Fruit fly (Drosophila melanogaster) ovary, adult (tissue): ENCODE measurements around the gene Nedd4.

Experiments used
- CG17801 ChIP-seq: fragments of 200-800 bp; optimal IDR thresholded peaks from 2 replicates; lab custom pipeline; 2019; ENCODE audit warnings: missing biosample characterization, mild to moderate bottlenecking, missing genetic modification characterization, moderate library complexity; ENCODE audit not compliant: partially characterized antibody

Gene Nedd4

DNA sequence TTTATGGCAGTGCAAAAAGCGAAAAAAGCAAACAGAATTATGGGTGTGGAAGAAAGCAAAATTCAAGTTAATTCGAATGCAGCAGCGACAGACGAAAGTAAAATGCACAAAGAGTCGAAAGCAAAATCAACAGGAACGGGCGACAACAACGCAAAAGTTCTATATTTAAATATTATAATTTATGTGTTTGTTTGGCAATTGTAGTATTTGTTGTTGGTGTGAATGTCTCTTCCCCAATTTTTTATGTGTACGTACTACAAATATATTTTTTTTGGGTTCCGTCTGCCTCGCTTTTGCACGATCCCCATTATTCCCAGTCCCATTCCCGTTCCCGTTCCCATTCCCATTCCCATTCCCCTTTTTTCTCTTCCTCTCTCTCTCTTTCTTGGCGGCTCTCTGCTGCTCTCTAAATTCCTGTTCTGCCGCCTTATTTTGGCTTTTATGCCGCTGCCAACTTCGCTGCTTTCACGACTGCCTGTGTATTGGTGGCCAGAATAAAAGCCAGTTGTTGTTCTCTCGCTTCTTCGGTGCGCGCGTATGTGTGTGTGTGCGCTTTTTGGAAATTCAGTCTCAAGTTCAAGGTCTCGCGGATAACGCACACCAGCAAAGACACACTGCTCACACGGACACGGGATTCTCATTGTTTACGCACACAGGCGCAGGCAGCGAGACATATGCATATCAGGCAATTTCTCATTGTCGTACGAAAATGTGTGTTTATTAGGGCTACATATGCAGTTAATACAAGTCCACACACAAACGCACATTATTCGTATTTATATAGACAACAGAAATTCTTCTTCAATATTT is 40.1 kb downstream of the Nedd4 start:
- TF ChIP-seq CG17801 (GFP tag; lab: Kevin White, UChicago): no peak

DNA sequence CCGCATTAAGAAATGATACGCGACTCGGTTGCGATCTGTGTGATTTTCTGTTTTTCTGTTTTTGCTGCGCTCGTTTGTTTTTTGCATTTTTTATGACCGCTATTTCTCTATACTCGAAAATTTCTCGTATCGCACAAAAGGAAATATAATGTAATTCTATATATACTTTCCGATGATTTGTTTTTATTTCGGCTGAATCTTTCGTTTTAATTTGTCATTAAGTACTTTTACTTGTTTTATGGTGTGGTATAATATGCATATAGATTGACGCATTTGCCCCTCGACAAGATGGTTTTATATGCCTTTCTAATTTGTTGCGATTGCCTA is 40.6 kb downstream of the Nedd4 start:
- no peak for TF ChIP-seq CG17801 (GFP tag; lab: Kevin White, UChicago)

- TF ChIP-seq CG17801 (GFP tag; lab: Kevin White, UChicago): no peak
These were observed 42.2 kb downstream of the Nedd4 start for dm6 chr3L:17572090-17572489.

- peak; percentile 13 for TF ChIP-seq CG17801 (GFP tag; lab: Kevin White, UChicago)
These were observed 43.9 kb downstream of the Nedd4 start for dm6 chr3L:17573823-17574222.

dm6 chr3L:17576093-17576885 is 46.4 kb downstream of the Nedd4 start:
- peak; percentile 21 for TF ChIP-seq CG17801 (GFP tag; lab: Kevin White, UChicago)

- TF ChIP-seq CG17801 (GFP tag; lab: Kevin White, UChicago): no peak
These were observed 47.0 kb downstream of the Nedd4 start for dm6 chr3L:17576886-17577271.

DNA sequence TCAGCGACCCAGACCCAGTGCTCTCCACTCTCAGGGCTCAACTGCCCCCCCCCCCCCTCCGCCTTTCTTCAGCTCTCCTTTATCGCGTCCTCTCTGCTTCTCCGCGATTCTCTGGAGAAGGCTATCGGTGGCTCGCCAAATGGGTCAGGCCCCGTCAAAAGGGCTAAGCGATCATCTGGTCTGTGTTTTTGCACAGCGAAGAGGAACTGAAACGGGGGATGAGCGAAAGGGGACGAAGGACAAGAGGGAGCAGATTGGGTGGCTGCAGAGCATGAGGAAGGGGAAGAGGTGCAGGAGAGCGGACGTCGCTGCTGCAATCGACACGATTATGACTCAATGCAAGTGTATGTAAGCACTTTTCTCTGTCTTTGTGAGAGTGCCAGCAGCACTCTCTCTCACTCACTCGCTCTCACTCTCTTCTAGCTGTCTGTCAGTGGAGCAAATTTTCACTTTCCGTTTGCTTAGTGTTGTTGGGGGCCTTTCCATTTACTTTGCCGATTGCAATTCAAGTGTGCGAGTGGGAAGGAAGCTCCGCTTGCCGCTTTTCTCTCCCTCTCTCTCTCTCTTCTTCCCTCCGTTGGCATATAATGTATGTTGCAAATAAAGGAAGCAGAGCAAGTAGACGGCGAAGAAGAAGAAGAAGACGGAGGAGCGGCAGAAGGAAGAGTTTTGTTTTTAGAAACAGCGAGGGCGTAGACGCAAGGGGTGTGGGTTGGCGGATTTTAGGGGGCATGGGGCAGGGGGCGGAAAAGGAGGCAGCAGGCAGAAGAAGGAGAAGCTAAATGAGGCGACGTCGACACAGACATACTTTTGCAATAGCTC is 47.9 kb downstream of the Nedd4 start:
- no peak for TF ChIP-seq CG17801 (GFP tag; lab: Kevin White, UChicago)

- TF ChIP-seq CG17801 (GFP tag; lab: Kevin White, UChicago): no peak
These were observed 48.5 kb downstream of the Nedd4 start for dm6 chr3L:17578413-17578812.

DNA sequence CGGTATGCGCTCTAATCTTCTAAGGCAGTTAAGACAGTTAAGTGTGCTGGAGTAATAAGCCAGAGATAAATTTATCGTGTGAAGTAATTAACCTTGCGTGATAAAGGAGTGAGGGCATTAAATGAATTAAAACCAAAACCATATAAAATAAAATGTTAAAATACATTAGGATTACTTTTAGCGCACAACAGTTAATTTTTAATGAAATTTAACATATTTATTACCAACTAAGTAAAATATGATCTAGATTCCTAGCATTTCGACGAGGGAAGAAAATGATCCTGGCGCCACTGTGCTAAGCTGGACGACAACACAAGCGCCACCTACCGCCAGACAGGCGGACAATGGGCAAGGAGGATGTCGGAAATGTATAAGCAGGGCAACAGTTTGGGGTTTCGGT is 49.2 kb downstream of the Nedd4 start:
- no peak for TF ChIP-seq CG17801 (GFP tag; lab: Kevin White, UChicago)

DNA sequence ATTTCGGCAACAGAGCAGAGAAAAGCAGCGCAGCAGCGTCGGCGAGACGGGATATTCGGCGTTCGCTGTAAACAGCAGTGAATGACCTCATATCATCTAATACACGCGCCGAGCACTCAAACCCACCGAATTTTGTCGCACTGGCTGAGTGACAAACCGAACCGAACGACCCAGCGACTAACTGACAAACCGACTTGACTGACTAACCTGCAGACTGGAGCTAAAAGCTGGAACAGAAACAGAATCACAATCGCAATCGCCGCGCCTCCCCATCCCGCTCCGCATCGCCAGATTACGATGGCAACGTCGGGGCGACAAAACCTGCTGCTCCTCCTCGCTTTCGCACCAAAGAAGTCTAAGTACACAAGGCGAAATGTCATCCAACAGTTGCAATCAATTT is 49.7 kb downstream of the Nedd4 start:
- no peak for TF ChIP-seq CG17801 (GFP tag; lab: Kevin White, UChicago)

- no peak for TF ChIP-seq CG17801 (GFP tag; lab: Kevin White, UChicago)
These were observed 54.8 kb downstream of the Nedd4 start for dm6 chr3L:17584718-17585117.

dm6 chr3L:17586370-17587048 is 56.6 kb downstream of the Nedd4 start:
- TF ChIP-seq CG17801 (GFP tag; lab: Kevin White, UChicago): no peak

DNA sequence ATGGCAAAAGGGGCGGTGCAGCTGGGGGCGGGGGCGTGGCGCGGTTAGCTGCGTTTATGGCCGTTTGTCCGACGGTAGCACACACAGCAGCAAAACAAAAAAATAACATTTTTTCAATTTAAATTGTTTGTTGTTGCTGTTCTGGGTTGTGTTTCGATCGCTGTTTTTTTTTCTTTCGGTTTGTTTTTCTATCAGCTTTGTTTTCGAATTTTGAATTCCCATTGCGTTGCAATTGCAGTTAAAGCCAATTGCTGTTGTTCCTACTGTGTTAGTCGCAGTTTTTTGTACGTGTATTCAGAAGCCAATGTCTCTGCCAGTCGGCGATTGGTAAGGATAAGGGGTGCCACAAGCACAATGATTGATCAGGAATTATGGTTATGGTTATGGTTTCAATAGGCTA is 57.4 kb downstream of the Nedd4 start:
- no peak for TF ChIP-seq CG17801 (GFP tag; lab: Kevin White, UChicago)

DNA sequence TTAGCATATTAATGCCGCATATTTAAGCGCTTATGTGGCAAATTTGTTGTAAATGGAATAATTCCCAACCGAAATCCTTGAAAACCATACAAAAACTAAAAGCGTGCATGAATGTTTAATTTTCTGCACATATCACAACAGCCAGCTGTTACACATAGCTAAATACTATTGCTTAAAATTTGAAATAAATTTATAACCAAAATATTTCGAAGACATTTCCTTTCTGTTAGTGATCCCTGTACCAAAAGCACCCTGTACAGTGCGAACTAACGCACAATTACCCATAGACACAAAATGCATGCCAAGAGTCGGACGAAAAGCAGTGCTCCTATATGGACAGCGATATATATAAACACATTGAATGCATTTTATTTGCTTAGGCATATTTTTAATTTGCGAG is 58.0 kb downstream of the Nedd4 start:
- no peak for TF ChIP-seq CG17801 (GFP tag; lab: Kevin White, UChicago)

dm6 chr3L:17588686-17589085 is 58.8 kb downstream of the Nedd4 start:
- no peak for TF ChIP-seq CG17801 (GFP tag; lab: Kevin White, UChicago)
